Fruit fly (Drosophila melanogaster): ENCODE results near the gene CG6171.

DNA sequence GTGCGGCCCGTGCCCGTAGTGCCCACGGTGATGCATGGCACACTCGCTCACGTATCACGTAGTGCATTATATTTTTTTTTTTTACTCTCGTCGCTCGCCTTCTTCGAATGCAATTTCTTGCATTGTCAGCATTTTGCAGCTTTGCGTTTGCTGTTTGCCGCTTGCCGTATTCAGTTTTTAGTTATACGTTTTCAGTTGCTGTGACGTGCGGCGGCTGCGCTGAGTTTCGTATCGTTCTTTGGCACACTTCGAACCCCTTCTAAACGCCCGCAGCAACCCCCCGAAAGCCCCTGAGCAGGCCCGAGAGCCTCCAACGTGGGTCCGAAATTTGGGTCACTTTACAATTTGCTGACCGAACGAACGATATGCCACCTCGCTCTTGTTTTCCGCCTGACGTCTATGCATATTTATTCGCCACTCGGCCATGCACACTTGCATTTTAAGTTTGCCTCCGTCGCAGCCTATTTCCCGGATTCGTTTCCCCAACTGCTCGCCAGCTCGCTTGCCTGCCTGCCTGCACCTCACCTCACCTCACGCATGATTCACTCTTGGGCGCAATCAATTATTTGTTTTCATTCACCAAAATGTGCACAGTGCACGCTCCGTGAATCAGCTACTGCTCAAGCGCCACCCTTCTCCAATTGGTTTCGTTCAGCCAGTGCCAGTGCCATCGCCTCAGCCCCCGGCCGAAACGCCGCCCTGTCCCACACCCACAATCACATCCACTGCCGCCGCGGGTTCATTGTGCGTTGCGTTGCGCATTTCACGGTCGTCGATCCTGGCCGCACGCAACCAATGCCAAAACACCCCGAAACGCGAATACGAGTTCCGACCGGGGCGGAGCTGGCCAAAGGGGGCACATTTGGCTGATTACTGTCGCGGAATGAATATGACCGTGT lies 47.3 kb upstream of the CG6171 start:
- TF ChIP-seq CG8478 (optimal IDR thresholded peaks at IDR 0.05) = no peak
- TF ChIP-seq psq (optimal IDR thresholded peaks at IDR 0.05) = no peak
- no peak for TF ChIP-seq pan (optimal IDR thresholded peaks at IDR 0.05)
- TF ChIP-seq EcR (GFP tag; optimal IDR thresholded peaks at IDR 0.05) = no peak
- TF ChIP-seq usp (GFP tag; optimal IDR thresholded peaks at IDR 0.05) = no peak
